Fruit fly (Drosophila melanogaster) whole organism, wandering third instar larva: ENCODE data around the gene CG43273.

ENCODE experiments used
- Myc ChIP-seq: fragments of >200 bp; optimal IDR thresholded peaks from 2 replicates; lab custom pipeline; 2017
- OdsH ChIP-seq: fragments of 200-800 bp; sonication (Bioruptor generic); optimal IDR thresholded peaks from 2 replicates; lab custom pipeline; 2016; ENCODE audit warnings: missing biosample characterization, mild to moderate bottlenecking, missing genetic modification characterization
- Rel ChIP-seq, 2 experiments: fragments of 200-800 bp; sonication (Bioruptor generic) in 1 of 2; optimal IDR thresholded peaks; 2 replicates in 1 of 2; 3 replicates in 1 of 2; lab custom pipeline; 2016 to 2019; ENCODE audit warnings: mild to moderate bottlenecking in 2 of 2, missing biosample characterization in 2 of 2, missing genetic modification characterization in 2 of 2, moderate library complexity in 1 of 2
- br ChIP-seq: fragments of 200-800 bp; sonication (Bioruptor generic); optimal IDR thresholded peaks from 2 replicates; lab custom pipeline; 2016; ENCODE audit warnings: missing biosample characterization, missing genetic modification characterization
- h ChIP-seq: fragments of 200-800 bp; sonication (Bioruptor generic); optimal IDR thresholded peaks from 3 replicates; lab custom pipeline; 2016; ENCODE audit warnings: missing biosample characterization, mild to moderate bottlenecking, missing genetic modification characterization
- sv ChIP-seq: fragments of 200-800 bp; sonication (Bioruptor generic); optimal IDR thresholded peaks from 3 replicates; lab custom pipeline; 2016; ENCODE audit warnings: missing biosample characterization, missing genetic modification characterization

Gene CG43273

DNA sequence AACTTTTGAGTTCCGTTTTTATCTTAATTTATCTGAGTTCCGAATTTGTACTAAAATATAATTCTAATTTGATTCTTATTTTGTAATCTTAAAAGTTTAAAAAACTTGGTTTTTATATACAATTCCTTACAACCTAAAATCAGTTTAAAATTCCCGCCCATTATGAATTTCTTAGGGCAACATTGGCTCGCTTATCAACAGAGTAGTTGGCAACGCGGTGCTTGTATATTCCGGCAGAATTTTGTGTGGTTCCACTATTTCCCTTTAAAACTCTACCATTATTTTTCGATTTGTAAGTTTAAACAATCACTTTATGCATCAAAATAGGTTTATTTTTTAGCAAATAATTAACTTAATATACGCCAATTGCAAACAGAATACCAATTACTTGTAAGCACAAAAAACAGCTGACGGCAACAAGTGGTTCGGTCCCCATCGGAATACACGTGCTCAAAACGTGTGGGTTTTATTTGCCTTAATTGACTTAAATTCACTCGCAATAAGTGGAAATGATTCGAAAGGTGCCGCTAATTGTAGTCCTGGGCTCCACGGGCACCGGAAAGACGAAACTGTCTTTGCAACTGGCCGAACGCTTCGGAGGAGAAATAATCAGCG, 46.8 kb downstream of the CG43273 start, which contains the start of the genes CG11089 and CG31381:
Gene CG11089, plus strand, starts transcription at position 203 of the 615 bp plus-strand sequence.
Gene CG31381, plus strand, starts transcription at position 203 of the 615 bp plus-strand sequence.
- TF ChIP-seq OdsH (GFP tag; lab: Kevin White, UChicago) (no peak), Myc (lab: Kevin White, UChicago) (peak; percentile 54), Rel (GFP tag; optimal IDR thresholded peaks at IDR 0.05; lab: Kevin White, UChicago) (no peak), Rel (tag; optimal IDR thresholded peaks at IDR 0.05; lab: Kevin White, UChicago) (peak; percentile 99), br (no peak)
- TF ChIP-seq, all 38 proteins: peak for 2

DNA sequence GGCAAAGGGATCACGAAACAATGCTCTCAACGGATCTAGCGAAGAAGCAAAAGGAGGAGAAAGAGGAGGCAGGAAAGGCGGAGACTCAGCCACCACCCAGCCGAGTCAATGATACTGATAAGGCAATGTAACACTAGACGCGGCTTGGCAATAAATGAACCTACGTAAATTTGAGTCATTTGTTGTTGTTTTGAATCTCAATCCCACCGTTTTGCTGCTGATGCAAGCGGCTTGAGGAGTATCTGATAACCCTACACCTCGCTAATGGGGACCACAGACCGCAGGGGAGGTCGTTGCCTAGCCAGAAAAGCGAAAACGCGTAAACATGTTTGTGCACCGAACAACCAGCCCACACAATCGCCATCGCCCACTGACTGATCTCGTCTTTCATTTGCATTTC, 48.6 kb downstream of the CG43273 start:
- TF ChIP-seq sv (GFP tag; lab: Kevin White, UChicago) (no peak), Rel (GFP tag; optimal IDR thresholded peaks at IDR 0.05; lab: Kevin White, UChicago) (no peak), Rel (tag; optimal IDR thresholded peaks at IDR 0.05; lab: Kevin White, UChicago) (peak; percentile 73), h (GFP tag; lab: Kevin White, UChicago) (no peak), Myc (lab: Kevin White, UChicago) (no peak)
